Fruit fly (Drosophila melanogaster) whole organism, embryonic: ENCODE measurements around the gene stv.

Source experiments
- Adf1 ChIP-seq: fragments of 200-800 bp; sonication (Bioruptor generic); IDR thresholded peaks from 2 replicates; pipeline ENCODE4 v1.3.6; 2022; ENCODE audit warnings: missing biosample characterization, missing genetic modification characterization
- Atf6 ChIP-seq: fragments of 200-800 bp; sonication (Bioruptor generic); IDR thresholded peaks from 2 replicates; pipeline ENCODE4 v1.3.6; 2022; ENCODE audit warnings: missing biosample characterization, missing genetic modification characterization
- Bdp1 ChIP-seq: fragments of 200-800 bp; sonication (Bioruptor generic); optimal IDR thresholded peaks from 3 replicates; lab custom pipeline; 2016; ENCODE audit warnings: missing biosample characterization, missing genetic modification characterization
- CG11398 ChIP-seq: fragments of 200-800 bp; sonication (Bioruptor generic); optimal IDR thresholded peaks from 2 replicates; lab custom pipeline; 2016; ENCODE audit warnings: missing biosample characterization, missing genetic modification characterization
- CG11695 ChIP-seq: fragments of 200-800 bp; sonication (Bioruptor generic); IDR thresholded peaks from 3 replicates; pipeline ENCODE4 v1.3.6; 2022; ENCODE audit warnings: missing biosample characterization, missing genetic modification characterization
- CG12236 ChIP-seq: fragments of 200-800 bp; sonication (Bioruptor generic); optimal IDR thresholded peaks from 2 replicates; lab custom pipeline; 2016; ENCODE audit warnings: missing biosample characterization, missing genetic modification characterization
- CG15011 ChIP-seq: fragments of 200-800 bp; sonication (Bioruptor generic); optimal IDR thresholded peaks from 3 replicates; lab custom pipeline; 2018; ENCODE audit warnings: missing biosample characterization, mild to moderate bottlenecking, missing genetic modification characterization
- CG15073 ChIP-seq: fragments of 200-800 bp; sonication (Bioruptor generic); optimal IDR thresholded peaks from 2 replicates; lab custom pipeline; 2016; ENCODE audit warnings: missing biosample characterization, missing genetic modification characterization
- CG1602 ChIP-seq: fragments of 200-800 bp; sonication (Bioruptor generic); optimal IDR thresholded peaks from 3 replicates; lab custom pipeline; 2016; ENCODE audit warnings: missing biosample characterization, missing genetic modification characterization
- CG16815 ChIP-seq: fragments of 200-800 bp; sonication (Bioruptor generic); optimal IDR thresholded peaks from 3 replicates; lab custom pipeline; 2017; ENCODE audit warnings: missing biosample characterization, mild to moderate bottlenecking, missing genetic modification characterization
- CG17361 ChIP-seq: fragments of 200-800 bp; sonication (Bioruptor generic); IDR thresholded peaks from 3 replicates; pipeline ENCODE4 v1.3.6; 2022; ENCODE audit warnings: missing biosample characterization, missing genetic modification characterization
- CG30431 ChIP-seq: fragments of 200-800 bp; sonication (Bioruptor generic); optimal IDR thresholded peaks from 2 replicates; lab custom pipeline; 2017; ENCODE audit warnings: missing biosample characterization, missing genetic modification characterization
- CG32767 ChIP-seq: fragments of 200-800 bp; sonication (Bioruptor generic); IDR thresholded peaks from 2 replicates; pipeline ENCODE4 v1.3.6; 2022; ENCODE audit warnings: missing biosample characterization, missing genetic modification characterization
- CG3847 ChIP-seq: fragments of 200-800 bp; sonication (Bioruptor generic); IDR thresholded peaks from 2 replicates; pipeline ENCODE4 v1.3.6; 2022; ENCODE audit warnings: missing biosample characterization, missing genetic modification characterization
- CG3995 ChIP-seq: fragments of 200-800 bp; sonication (Bioruptor generic); optimal IDR thresholded peaks from 3 replicates; lab custom pipeline; 2016; ENCODE audit warnings: missing biosample characterization, missing genetic modification characterization
- CG42726 ChIP-seq: fragments of 200-800 bp; sonication (Bioruptor generic); IDR thresholded peaks from 2 replicates; pipeline ENCODE4 v1.3.6; 2022; ENCODE audit warnings: missing biosample characterization, missing genetic modification characterization; ENCODE audit not compliant: partially characterized antibody
- CG4617 ChIP-seq: fragments of 200-800 bp; sonication (Bioruptor generic); optimal IDR thresholded peaks from 3 replicates; lab custom pipeline; 2016; ENCODE audit warnings: missing biosample characterization, missing genetic modification characterization, borderline replicate concordance
- CG5953 ChIP-seq: fragments of 200-800 bp; sonication (Bioruptor generic); IDR thresholded peaks from 2 replicates; pipeline ENCODE4 v1.3.6; 2022; ENCODE audit warnings: missing biosample characterization, missing genetic modification characterization
- CG6254 ChIP-seq: fragments of 200-800 bp; sonication (Bioruptor generic); optimal IDR thresholded peaks from 3 replicates; lab custom pipeline; 2017; ENCODE audit warnings: mild to moderate bottlenecking, missing biosample characterization, missing genetic modification reagents, missing genetic modification characterization
- CG7963 ChIP-seq: fragments of 200-800 bp; sonication (Bioruptor generic); IDR thresholded peaks from 3 replicates; pipeline ENCODE4 v1.3.6; 2022; ENCODE audit warnings: missing biosample characterization, missing genetic modification characterization; ENCODE audit not compliant: partially characterized antibody
- CG9797 ChIP-seq: fragments of 200-800 bp; sonication (Bioruptor generic); optimal IDR thresholded peaks from 3 replicates; lab custom pipeline; 2018; ENCODE audit warnings: missing biosample characterization, mild to moderate bottlenecking, missing genetic modification characterization
- D19A ChIP-seq: fragments of 200-800 bp; optimal IDR thresholded peaks from 3 replicates; lab custom pipeline; 2019; ENCODE audit warnings: missing biosample characterization, mild to moderate bottlenecking, missing genetic modification characterization, moderate library complexity
- Dek ChIP-seq: fragments of 200-800 bp; sonication (Bioruptor generic); optimal IDR thresholded peaks from 3 replicates; lab custom pipeline; 2019; ENCODE audit warnings: missing biosample characterization, mild to moderate bottlenecking, missing genetic modification characterization, moderate library complexity
- Dip3 ChIP-seq: fragments of 200-800 bp; sonication (Bioruptor generic); optimal IDR thresholded peaks from 3 replicates; lab custom pipeline; 2016; ENCODE audit warnings: missing biosample characterization, missing genetic modification characterization
- Doc3 ChIP-seq: fragments of 200-800 bp; sonication (Bioruptor generic); IDR thresholded peaks from 3 replicates; pipeline ENCODE4 v1.3.6; 2022; ENCODE audit warnings: missing biosample characterization, missing genetic modification characterization; ENCODE audit not compliant: partially characterized antibody
- Dp ChIP-seq: fragments of 200-800 bp; sonication (Bioruptor generic); optimal IDR thresholded peaks from 2 replicates; lab custom pipeline; 2018; ENCODE audit warnings: missing biosample characterization, mild to moderate bottlenecking, missing genetic modification characterization, moderate library complexity
- Drgx ChIP-seq: fragments of 200-800 bp; sonication (Bioruptor generic); IDR thresholded peaks from 2 replicates; pipeline ENCODE4 v1.3.6; 2022; ENCODE audit warnings: missing biosample characterization, missing genetic modification characterization
- HLHmδ ChIP-seq: fragments of 200-800 bp; sonication (Bioruptor generic); optimal IDR thresholded peaks from 2 replicates; lab custom pipeline; 2018; ENCODE audit warnings: missing biosample characterization, mild to moderate bottlenecking, missing genetic modification characterization, moderate library complexity
- Hr39 ChIP-seq: fragments of >200 bp; optimal IDR thresholded peaks from 2 replicates; lab custom pipeline; 2017
- Jarid2 ChIP-seq: fragments of 200-800 bp; sonication (Bioruptor generic); optimal IDR thresholded peaks from 3 replicates; lab custom pipeline; 2017; ENCODE audit warnings: mild to moderate bottlenecking, missing biosample characterization, missing genetic modification reagents, missing genetic modification characterization
- NC2β ChIP-seq: fragments of 200-800 bp; sonication (Bioruptor generic); optimal IDR thresholded peaks from 2 replicates; lab custom pipeline; 2016; ENCODE audit warnings: missing biosample characterization, missing genetic modification characterization
- Nf-YA ChIP-seq: fragments of 200-800 bp; sonication (Bioruptor generic); IDR thresholded peaks from 2 replicates; pipeline ENCODE4 v1.3.6; 2022; ENCODE audit warnings: missing biosample characterization, missing genetic modification characterization
- Scr ChIP-seq: fragments of 200-800 bp; sonication (Bioruptor generic); IDR thresholded peaks from 2 replicates; pipeline ENCODE4 v1.3.6; 2022; ENCODE audit warnings: missing biosample characterization, missing genetic modification characterization; ENCODE audit not compliant: partially characterized antibody
- Sry-δ ChIP-seq: fragments of 200-800 bp; sonication (Bioruptor generic); optimal IDR thresholded peaks from 2 replicates; lab custom pipeline; 2016; ENCODE audit warnings: missing biosample characterization, missing genetic modification characterization
- Taf1 ChIP-seq: fragments of 200-800 bp; sonication (Bioruptor generic); IDR thresholded peaks from 2 replicates; pipeline ENCODE4 v1.3.6; 2022; ENCODE audit warnings: missing biosample characterization, missing genetic modification characterization
- Usf ChIP-seq: fragments of 200-800 bp; sonication (Bioruptor generic); optimal IDR thresholded peaks from 2 replicates; lab custom pipeline; 2017; ENCODE audit warnings: missing genotype, missing biosample characterization, missing genetic modification characterization
- bcd ChIP-seq: fragments of 200-800 bp; sonication (Bioruptor generic); optimal IDR thresholded peaks from 2 replicates; lab custom pipeline; 2017; ENCODE audit warnings: missing biosample characterization, mild to moderate bottlenecking, missing genetic modification characterization
- caup ChIP-seq: fragments of 200-800 bp; sonication (Bioruptor generic); optimal IDR thresholded peaks from 3 replicates; lab custom pipeline; 2017; ENCODE audit warnings: missing biosample characterization, mild to moderate bottlenecking, missing genetic modification characterization, moderate library complexity; ENCODE audit not compliant: severe bottlenecking
- danr ChIP-seq: fragments of 200-800 bp; sonication (Bioruptor generic); IDR thresholded peaks from 2 replicates; pipeline ENCODE4 v1.3.6; 2022; ENCODE audit warnings: missing biosample characterization, missing genetic modification characterization
- dm ChIP-seq: fragments of 200-800 bp; sonication (Bioruptor generic); optimal IDR thresholded peaks from 3 replicates; lab custom pipeline; 2016; ENCODE audit warnings: missing biosample characterization, missing genetic modification characterization
- dmrt11E ChIP-seq: fragments of 200-800 bp; sonication (Bioruptor generic); optimal IDR thresholded peaks from 3 replicates; lab custom pipeline; 2018; ENCODE audit warnings: missing biosample characterization, mild to moderate bottlenecking, missing genetic modification characterization, moderate library complexity
- fd96Cb ChIP-seq: fragments of 200-800 bp; sonication (Bioruptor generic); optimal IDR thresholded peaks from 2 replicates; lab custom pipeline; 2018; ENCODE audit warnings: missing biosample characterization, mild to moderate bottlenecking, missing genetic modification characterization, moderate library complexity
- hkb ChIP-seq, 2 experiments: fragments of 200-800 bp in 1 of 2; fragments of >200 bp in 1 of 2; sonication (Bioruptor generic) in 1 of 2; IDR thresholded peaks in 1 of 2; optimal IDR thresholded peaks in 1 of 2; 2 replicates each; pipeline versions ENCODE4 v1.3.6 to Lab custom; 2017 to 2022; ENCODE audit warnings: missing biosample characterization in 1 of 2, missing genetic modification characterization in 1 of 2
- kni ChIP-seq: fragments of 200-800 bp; sonication (Bioruptor generic); optimal IDR thresholded peaks from 3 replicates; lab custom pipeline; 2017; ENCODE audit warnings: mild to moderate bottlenecking, missing biosample characterization, missing genetic modification reagents, missing genetic modification characterization
- salm ChIP-seq: fragments of 200-800 bp; sonication (Bioruptor generic); optimal IDR thresholded peaks from 2 replicates; lab custom pipeline; 2018; ENCODE audit warnings: missing biosample characterization, mild to moderate bottlenecking, missing genetic modification characterization
- sob ChIP-seq: fragments of 200-800 bp; sonication (Bioruptor generic); IDR thresholded peaks from 2 replicates; pipeline ENCODE4 v1.3.6; 2022; ENCODE audit warnings: missing biosample characterization, missing genetic modification characterization
- ssp ChIP-seq: fragments of 200-800 bp; sonication (Bioruptor generic); IDR thresholded peaks from 2 replicates; pipeline ENCODE4 v1.3.6; 2022; ENCODE audit warnings: missing biosample characterization, missing genetic modification characterization
- trem ChIP-seq: fragments of 200-800 bp; optimal IDR thresholded peaks from 3 replicates; lab custom pipeline; 2019; ENCODE audit warnings: missing biosample characterization, mild to moderate bottlenecking, missing genetic modification characterization, moderate library complexity

stv gene

dm6 chr3L:13476566-13477452 lies 532 bp upstream of the stv start (continued):
- TF ChIP-seq salm (tag; lab: Kevin White, UChicago) (peak; percentile 77), CG32767 (peak; percentile 91), NC2β (GFP tag; lab: Kevin White, UChicago) (peak; percentile 20), Nf-YA (GFP tag; lab: Robert Waterston, UW) (peak; percentile 68), hkb (optimal IDR thresholded peaks at IDR 0.05; lab: Kevin White, UChicago) (no peak), hkb (GFP tag; IDR thresholded peaks at IDR 0.05; lab: Robert Waterston, UW) (peak; percentile 90), CG1602 (GFP tag; lab: Kevin White, UChicago) (peak; percentile 83), Atf6 (GFP tag; lab: Robert Waterston, UW) (peak; percentile 79), CG7963 (GFP tag; lab: Robert Waterston, UW) (no peak), Drgx (peak; percentile 95), Scr (GFP tag; lab: Robert Waterston, UW) (no peak), HLHmδ (GFP tag; lab: Kevin White, UChicago) (no peak), Jarid2 (GFP tag; lab: Kevin White, UChicago) (peak; percentile 70), dmrt11E (peak; percentile 66), CG11695 (GFP tag; lab: Robert Waterston, UW) (peak; percentile 89), trem (peak; percentile 79), Sry-δ (GFP tag; lab: Kevin White, UChicago) (peak; percentile 47), Adf1 (GFP tag; lab: Robert Waterston, UW) (peak; percentile 23; the same call in 1 of the 2 replicates), sob (GFP tag; lab: Robert Waterston, UW) (peak; percentile 88), Hr39 (no peak), D19A (peak; percentile 88), Taf1 (peak; percentile 64), CG17361 (GFP tag; lab: Robert Waterston, UW) (peak; percentile 95), danr (GFP tag; lab: Robert Waterston, UW) (peak; percentile 82), CG6254 (GFP tag; lab: Kevin White, UChicago) (peak; percentile 82), CG30431 (GFP tag; lab: Kevin White, UChicago) (peak; percentile 78), CG16815 (GFP tag; lab: Kevin White, UChicago) (peak; percentile 87), Bdp1 (GFP tag; lab: Kevin White, UChicago) (peak; percentile 13), kni (GFP tag; lab: Kevin White, UChicago) (peak; percentile 82), CG12236 (GFP tag; lab: Kevin White, UChicago) (peak; percentile 26), CG15011 (GFP tag; lab: Kevin White, UChicago) (peak; percentile 89), CG5953 (GFP tag; lab: Robert Waterston, UW) (no peak; the same call in 1 of the 2 replicates), ssp (peak; percentile 82), CG9797 (GFP tag; lab: Kevin White, UChicago) (peak; percentile 7), CG3995 (GFP tag; lab: Kevin White, UChicago) (peak; percentile 48), Dek (tag; lab: Kevin White, UChicago) (peak; percentile 89), CG4617 (GFP tag; lab: Kevin White, UChicago) (peak; percentile 60), CG3847 (peak; percentile 87), Dip3 (GFP tag; lab: Kevin White, UChicago) (peak; percentile 76), fd96Cb (tag; lab: Kevin White, UChicago) (peak; percentile 93), caup (GFP tag; lab: Kevin White, UChicago) (peak; percentile 89), Dp (GFP tag; lab: Kevin White, UChicago) (peak; percentile 2), dm (GFP tag; lab: Kevin White, UChicago) (peak; percentile 35), CG15073 (GFP tag; lab: Kevin White, UChicago) (peak; percentile 44), CG11398 (peak; percentile 35), bcd (GFP tag; lab: Kevin White, UChicago) (peak; percentile 94), CG42726 (GFP tag; lab: Robert Waterston, UW) (no peak), Usf (GFP tag; lab: Kevin White, UChicago) (peak; percentile 90), Doc3 (peak; percentile 66; the same call in 2 of the 3 replicates)
